Worm (Caenorhabditis elegans) whole organism, young adult: ENCODE measurements around the gene nlp-43.

ENCODE experiments used
- F49E8.2 ChIP-seq: sonication (generic microtip); optimal IDR thresholded peaks from 3 replicates; lab custom pipeline; 2017; ENCODE audit warnings: missing genetic modification characterization, mild to moderate bottlenecking, missing compliant biosample characterization, antibody characterized with exemption, moderate library complexity; ENCODE audit not compliant: insufficient read depth
- K11D2.4 ChIP-seq: fragments of 200-800 bp; sonication (Bioruptor generic); IDR thresholded peaks from 2 replicates; pipeline ENCODE4 v1.3.6; 2022; ENCODE audit warnings: missing genetic modification reagents, missing genetic modification characterization, missing compliant biosample characterization
- ceh-58 ChIP-seq: fragments of 200-800 bp; sonication (Bioruptor generic); IDR thresholded peaks from 2 replicates; pipeline ENCODE4 v1.3.6; 2022; ENCODE audit warnings: missing genetic modification characterization, missing compliant biosample characterization
- dpff-1 ChIP-seq: sonication (generic microtip); optimal IDR thresholded peaks from 2 replicates; lab custom pipeline; 2017; ENCODE audit warnings: mild to moderate bottlenecking, missing genetic modification characterization, missing compliant biosample characterization
- lin-40 ChIP-seq: sonication (generic microtip); optimal IDR thresholded peaks from 2 replicates; lab custom pipeline; 2016; ENCODE audit warnings: missing genetic modification characterization, mild to moderate bottlenecking, missing compliant biosample characterization, missing genotype, missing genetic modification reagents
- madf-6 ChIP-seq: fragments of 200-800 bp; sonication (Bioruptor generic); IDR thresholded peaks from 2 replicates; pipeline ENCODE4 v1.3.6; 2022; ENCODE audit warnings: missing genetic modification reagents, missing genetic modification characterization, missing compliant biosample characterization
- snpc-1.3 ChIP-seq: sonication (generic microtip); optimal IDR thresholded peaks from 2 replicates; lab custom pipeline; 2017; ENCODE audit warnings: missing genetic modification characterization, mild to moderate bottlenecking, missing compliant biosample characterization, antibody characterized with exemption, moderate library complexity, missing genotype, missing genetic modification reagents; ENCODE audit not compliant: insufficient read depth
- somi-1 ChIP-seq: fragments of 200-800 bp; sonication (Bioruptor generic); optimal IDR thresholded peaks from 2 replicates; lab custom pipeline; 2018; ENCODE audit warnings: mild to moderate bottlenecking, missing genetic modification characterization, missing compliant biosample characterization
- unc-130 ChIP-seq: sonication (generic microtip); optimal IDR thresholded peaks from 2 replicates; lab custom pipeline; 2016; ENCODE audit warnings: missing genetic modification reagents, missing genetic modification characterization, missing compliant biosample characterization
- unc-62 ChIP-seq: fragments of 150-350 bp; optimal IDR thresholded peaks from 2 replicates; lab custom pipeline; 2014; ENCODE audit warnings: missing biosample characterization, missing genetic modification reagents, missing genetic modification characterization
- ztf-28 ChIP-seq: fragments of 200-800 bp; sonication (Bioruptor generic); IDR thresholded peaks from 2 replicates; pipeline ENCODE4 v1.3.6; 2022; ENCODE audit warnings: missing genetic modification reagents, missing genetic modification characterization, missing compliant biosample characterization

DNA sequence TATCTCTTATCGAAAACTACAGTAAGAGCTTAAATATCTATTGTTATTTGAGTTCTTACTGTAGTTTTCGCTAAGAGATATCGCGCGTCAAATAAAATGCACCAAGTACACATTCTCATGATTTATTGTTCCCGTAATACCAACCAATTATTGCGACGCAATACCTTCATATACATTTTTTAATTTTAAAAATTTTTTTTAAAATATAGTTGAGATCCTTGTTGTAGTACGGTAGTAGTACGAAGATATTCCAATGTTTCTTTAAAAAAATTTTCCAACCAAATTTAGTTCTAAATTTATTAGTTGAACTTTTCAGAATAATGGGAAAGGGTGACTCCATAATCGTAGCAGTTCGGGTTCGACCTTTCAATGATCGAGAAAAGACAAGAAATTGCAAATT, 11.6 kb upstream of the nlp-43 start, which contains the start of gene klp-6:
- TF ChIP-seq unc-130 (GFP tag; lab: Kevin White, UChicago) (no peak), ceh-58 (GFP tag; lab: Robert Waterston, UW) (no peak), unc-62 (GFP tag; lab: Kevin White, UChicago) (no peak), K11D2.4 (GFP tag; lab: Robert Waterston, UW) (no peak), lin-40 (tag; lab: Kevin White, UChicago) (no peak), dpff-1 (tag; lab: Kevin White, UChicago) (no peak), ztf-28 (GFP tag; lab: Robert Waterston, UW) (no peak), somi-1 (GFP tag; lab: Kevin White, UChicago) (no peak), madf-6 (no peak), F49E8.2 (no peak), snpc-1.3 (tag; lab: Kevin White, UChicago) (no peak)
